Worm (Caenorhabditis elegans) whole organism, L1 larva: ENCODE results near the gene rol-6.

Experiments
- C16A3.4 ChIP-seq: fragments of 150-350 bp; optimal IDR thresholded peaks from 2 replicates; lab custom pipeline; 2014; ENCODE audit warnings: missing biosample characterization, missing genetic modification characterization
- C34B4.2 ChIP-seq: sonication (generic microtip); optimal IDR thresholded peaks from 2 replicates; lab custom pipeline; 2017; ENCODE audit warnings: mild to moderate bottlenecking, missing genetic modification characterization, missing compliant biosample characterization
- aha-1 ChIP-seq: fragments of 150-350 bp; optimal IDR thresholded peaks from 2 replicates; lab custom pipeline; 2014; ENCODE audit warnings: missing biosample characterization, missing genetic modification characterization
- alr-1 ChIP-seq: fragments of 200-800 bp; sonication (Bioruptor generic); optimal IDR thresholded peaks from 2 replicates; lab custom pipeline; 2018; ENCODE audit warnings: borderline replicate concordance, mild to moderate bottlenecking, missing genetic modification characterization, missing compliant biosample characterization
- blmp-1 ChIP-seq: fragments of 150-350 bp; optimal IDR thresholded peaks from 2 replicates; lab custom pipeline; 2014; ENCODE audit warnings: missing biosample characterization, missing genetic modification characterization
- ceh-82 ChIP-seq, 3 experiments: fragments of 150-350 bp in 1 of 3; sonication (generic microtip) in 2 of 3; optimal IDR thresholded peaks; 2 replicates each; lab custom pipeline; 2014 to 2017; ENCODE audit warnings: missing biosample characterization in 3 of 3, missing genetic modification characterization in 3 of 3
- ces-1 ChIP-seq: fragments of 150-350 bp; optimal IDR thresholded peaks from 2 replicates; lab custom pipeline; 2014; ENCODE audit warnings: missing biosample characterization, missing genetic modification reagents, missing genetic modification characterization
- dsc-1 ChIP-seq: sonication (generic microtip); optimal IDR thresholded peaks from 2 replicates; lab custom pipeline; 2016; ENCODE audit warnings: mild to moderate bottlenecking, missing genetic modification characterization, missing compliant biosample characterization
- efl-1 ChIP-seq, 4 experiments: fragments of 150-350 bp; optimal IDR thresholded peaks in 3 of 4; peaks in 1 of 4; 1 replicate in 1 of 4; 2 replicates in 3 of 4; lab custom pipeline; 2014; ENCODE audit warnings: missing biosample characterization in 2 of 4, missing genetic modification characterization in 2 of 4, missing genetic modification reagents in 2 of 4
- elt-2 ChIP-seq: sonication (generic microtip); optimal IDR thresholded peaks from 2 replicates; lab custom pipeline; 2016; ENCODE audit warnings: missing genetic modification characterization, mild to moderate bottlenecking, inconsistent platforms, missing compliant biosample characterization, missing genetic modification reagents
- elt-3 ChIP-seq, 6 experiments: fragments of 150-350 bp in 1 of 6; sonication (generic microtip); optimal IDR thresholded peaks; 2 replicates each; lab custom pipeline; 2017 to 2018; ENCODE audit warnings: missing biosample characterization in 6 of 6, missing genetic modification characterization in 6 of 6, inconsistent platforms in 1 of 6
- fkh-4 ChIP-seq: sonication (generic microtip); optimal IDR thresholded peaks from 2 replicates; lab custom pipeline; 2016; ENCODE audit warnings: missing compliant biosample characterization, missing genetic modification characterization, borderline replicate concordance
- fkh-8 ChIP-seq: sonication (generic microtip); optimal IDR thresholded peaks from 2 replicates; lab custom pipeline; 2016; ENCODE audit warnings: mild to moderate bottlenecking, missing genetic modification characterization, missing compliant biosample characterization
- hlh-4 ChIP-seq: sonication (generic microtip); optimal IDR thresholded peaks from 2 replicates; lab custom pipeline; 2016; ENCODE audit warnings: mild to moderate bottlenecking, missing genetic modification characterization, missing compliant biosample characterization
- lin-14 ChIP-seq: fragments of 200-800 bp; sonication (Bioruptor generic); optimal IDR thresholded peaks from 2 replicates; lab custom pipeline; 2018; ENCODE audit warnings: mild to moderate bottlenecking, missing genetic modification characterization, moderate library complexity, missing compliant biosample characterization
- lin-39 ChIP-seq: fragments of 150-350 bp; optimal IDR thresholded peaks from 2 replicates; lab custom pipeline; 2014; ENCODE audit warnings: missing biosample characterization, missing genetic modification reagents, missing genetic modification characterization
- lir-3 ChIP-seq: sonication (generic microtip); optimal IDR thresholded peaks from 2 replicates; lab custom pipeline; 2016; ENCODE audit warnings: mild to moderate bottlenecking, missing genetic modification characterization, moderate library complexity, missing compliant biosample characterization; ENCODE audit not compliant: poor library complexity
- lsy-2 ChIP-seq, 2 experiments: fragments of 150-350 bp; optimal IDR thresholded peaks; 2 replicates each; lab custom pipeline; 2014; ENCODE audit warnings: missing biosample characterization in 2 of 2, missing genetic modification characterization in 2 of 2
- mdl-1 ChIP-seq, 2 experiments: fragments of 150-350 bp; optimal IDR thresholded peaks; 2 replicates each; lab custom pipeline; 2014 to 2017; ENCODE audit warnings: missing biosample characterization in 2 of 2, missing genetic modification characterization in 2 of 2, inconsistent platforms in 1 of 2
- nhr-28 ChIP-seq: fragments of 150-350 bp; optimal IDR thresholded peaks from 2 replicates; lab custom pipeline; 2014; ENCODE audit warnings: missing biosample characterization, missing genetic modification characterization
- nhr-71 ChIP-seq: sonication (generic microtip); optimal IDR thresholded peaks from 2 replicates; lab custom pipeline; 2016; ENCODE audit warnings: mild to moderate bottlenecking, missing genetic modification characterization, moderate library complexity, missing compliant biosample characterization
- nhr-76 ChIP-seq: sonication (generic microtip); optimal IDR thresholded peaks from 2 replicates; lab custom pipeline; 2017; ENCODE audit warnings: missing biosample characterization, missing genetic modification characterization
- pag-3 ChIP-seq: sonication (generic microtip); optimal IDR thresholded peaks from 2 replicates; lab custom pipeline; 2017; ENCODE audit warnings: missing genetic modification characterization, mild to moderate bottlenecking, missing compliant biosample characterization, antibody characterized with exemption, borderline replicate concordance; ENCODE audit not compliant: insufficient read depth
- pax-3 ChIP-seq: fragments of 200-800 bp; sonication (Bioruptor generic); optimal IDR thresholded peaks from 2 replicates; lab custom pipeline; 2018; ENCODE audit warnings: mild to moderate bottlenecking, missing genetic modification characterization, moderate library complexity, missing compliant biosample characterization
- pqm-1 ChIP-seq: sonication (generic microtip); optimal IDR thresholded peaks from 3 replicates; lab custom pipeline; 2017; ENCODE audit warnings: missing biosample characterization, missing genetic modification characterization
- rnt-1 ChIP-seq: sonication (generic microtip); optimal IDR thresholded peaks from 2 replicates; lab custom pipeline; 2016; ENCODE audit warnings: mild to moderate bottlenecking, missing genetic modification characterization, moderate library complexity, missing compliant biosample characterization
- sox-4 ChIP-seq: sonication (generic microtip); optimal IDR thresholded peaks from 2 replicates; lab custom pipeline; 2016; ENCODE audit warnings: missing genetic modification characterization, missing compliant biosample characterization
- sptf-1 ChIP-seq: fragments of 150-350 bp; optimal IDR thresholded peaks from 2 replicates; lab custom pipeline; 2014; ENCODE audit warnings: missing biosample characterization, missing genetic modification characterization
- sup-37 ChIP-seq: fragments of 200-800 bp; sonication (Bioruptor generic); optimal IDR thresholded peaks from 2 replicates; lab custom pipeline; 2018; ENCODE audit warnings: mild to moderate bottlenecking, missing genetic modification characterization, missing compliant biosample characterization
- tlp-1 ChIP-seq: fragments of 150-350 bp; optimal IDR thresholded peaks from 2 replicates; lab custom pipeline; 2014; ENCODE audit warnings: missing biosample characterization, missing genetic modification characterization
- unc-62 ChIP-seq: fragments of 150-350 bp; optimal IDR thresholded peaks from 2 replicates; lab custom pipeline; 2014; ENCODE audit warnings: missing biosample characterization, missing genetic modification reagents, missing genetic modification characterization
- unc-98 ChIP-seq: fragments of 200-800 bp; sonication (Bioruptor generic); IDR thresholded peaks from 2 replicates; pipeline ENCODE4 v1.3.6; 2022; ENCODE audit warnings: missing genetic modification characterization, missing compliant biosample characterization
- ztf-11 ChIP-seq, 2 experiments: sonication (generic microtip); optimal IDR thresholded peaks; 2 replicates each; lab custom pipeline; 2016 to 2017; ENCODE audit warnings: missing genetic modification characterization in 2 of 2, missing biosample characterization in 1 of 2, missing compliant biosample characterization in 1 of 2

rol-6 gene

ce11 chrII:8721955-8722524 lies 10.8 kb upstream of the rol-6 start, which contains the start of gene trcs-2:
Gene trcs-2 (plus strand): TSS chrII:8722474.
- no peak for TF ChIP-seq lir-3 (tag; lab: Kevin White, UChicago)
- TF ChIP-seq fkh-8, result peak; percentile 22
- peak; percentile 90 for TF ChIP-seq hlh-4 (tag; lab: Kevin White, UChicago)
- peak; percentile 5 for TF ChIP-seq nhr-71

DNA sequence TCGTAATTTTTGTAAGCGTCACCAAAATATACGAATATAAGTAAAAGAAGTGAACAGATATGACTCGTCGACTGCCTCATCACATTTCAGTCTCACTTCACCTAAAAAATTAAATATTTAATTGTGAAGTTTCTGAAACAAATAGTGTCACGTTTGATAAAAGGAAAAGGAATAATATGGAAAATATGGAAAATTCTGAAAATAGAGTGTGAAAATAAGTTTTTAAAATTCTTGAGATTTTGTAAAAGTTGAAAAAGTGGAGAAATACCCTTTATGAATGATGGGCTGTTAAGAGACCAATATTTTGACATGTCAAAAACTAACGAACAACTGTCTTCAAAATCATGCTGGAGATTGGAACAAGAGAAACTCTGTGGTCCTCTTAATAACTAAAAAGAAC lies 6.2 kb upstream of the rol-6 start, which contains the start of gene T01B7.9:
Gene T01B7.9, minus strand, starts transcription at position 101 of the 400 bp plus-strand sequence.
- TF ChIP-seq sup-37 (GFP tag; lab: Kevin White, UChicago), result no peak
- no peak for TF ChIP-seq rnt-1
- TF ChIP-seq elt-3 (tag; optimal IDR thresholded peaks at IDR 0.05; lab: Kevin White, UChicago), result no peak

DNA sequence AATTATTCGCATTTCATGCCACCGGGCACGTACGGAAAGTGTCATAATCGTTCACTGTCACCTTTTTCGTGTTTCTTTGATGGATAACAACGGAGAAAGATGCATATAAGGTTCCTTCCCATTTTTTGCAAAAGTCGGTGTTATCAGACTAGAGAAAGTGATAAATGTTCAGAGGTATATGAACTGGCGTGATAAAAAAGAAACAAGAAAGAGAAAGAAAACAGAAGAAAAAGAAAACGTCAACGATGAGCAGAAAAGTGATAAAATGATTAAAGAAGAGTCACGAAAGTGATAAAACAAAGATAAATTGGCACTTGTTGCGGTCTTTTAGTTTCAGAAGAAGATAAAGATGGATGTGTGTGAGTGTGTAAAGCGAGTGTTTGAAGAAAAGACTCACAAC lies 2.6 kb upstream of the rol-6 start:
- TF ChIP-seq elt-2 (tag; lab: Kevin White, UChicago), result no peak
- no peak for TF ChIP-seq C16A3.4 (tag; lab: Kevin White, UChicago)
- no peak for TF ChIP-seq ztf-11 (tag; optimal IDR thresholded peaks at IDR 0.05; lab: Kevin White, UChicago)
- TF ChIP-seq pag-3 (tag; lab: Kevin White, UChicago), result no peak
- TF ChIP-seq lin-39 (tag; lab: Kevin White, UChicago), result no peak
- no peak for TF ChIP-seq tlp-1 (tag; lab: Kevin White, UChicago)
- TF ChIP-seq aha-1 (tag; lab: Kevin White, UChicago), result no peak
- no peak for TF ChIP-seq sox-4 (tag; lab: Kevin White, UChicago)
- TF ChIP-seq mdl-1 (tag; optimal IDR thresholded peaks at IDR 0.05; lab: Kevin White, UChicago), result no peak
- no peak for TF ChIP-seq fkh-4 (tag; lab: Kevin White, UChicago)
- no peak for TF ChIP-seq C34B4.2
- TF ChIP-seq sptf-1 (tag; lab: Kevin White, UChicago), result no peak
- peak; percentile 93 for TF ChIP-seq blmp-1 (tag; lab: Kevin White, UChicago)
- peak; percentile 23 for TF ChIP-seq lin-14 (GFP tag; lab: Kevin White, UChicago)
- TF ChIP-seq elt-3 (tag; optimal IDR thresholded peaks at IDR 0.05; lab: Kevin White, UChicago), result peak in 1 of 6 experiments; percentile 46
- TF ChIP-seq rnt-1, result peak; percentile 32
- no peak for TF ChIP-seq nhr-28
- TF ChIP-seq ces-1 (GFP tag; lab: Kevin White, UChicago), result no peak
- no peak for TF ChIP-seq unc-62 (GFP tag; lab: Kevin White, UChicago)

DNA sequence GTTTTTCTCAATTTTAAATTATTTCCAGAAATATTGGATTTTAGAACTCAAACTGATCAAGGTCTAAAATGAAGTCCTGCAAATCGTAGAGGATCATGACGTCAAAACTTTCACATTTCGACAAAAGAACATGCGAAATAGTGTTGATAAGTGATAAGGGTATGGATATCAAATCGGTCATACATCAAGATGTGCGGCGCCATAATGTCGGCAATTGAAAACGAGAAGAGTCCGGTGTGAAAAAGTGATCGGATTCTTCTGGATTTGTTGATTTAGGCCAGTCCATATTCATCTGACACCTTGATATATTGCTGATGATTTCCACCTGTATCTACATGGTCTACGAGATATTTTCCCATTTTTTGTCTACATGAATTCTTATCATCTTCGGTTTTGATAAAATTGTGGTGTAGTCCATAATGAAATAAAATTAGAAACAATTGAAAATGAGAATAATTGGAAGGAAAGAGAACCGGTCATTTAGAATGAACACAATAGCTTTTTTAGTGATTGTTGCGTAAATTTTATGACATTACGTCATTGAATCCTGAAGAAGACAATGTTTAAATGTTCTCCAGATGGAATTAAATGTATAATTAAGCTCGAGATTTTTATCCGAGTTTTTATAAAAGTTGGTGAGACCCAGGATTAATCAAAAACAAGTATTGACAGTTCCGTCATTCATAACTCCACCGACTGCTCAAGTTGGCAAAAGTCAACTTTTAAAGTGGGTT lies 1.7 kb upstream of the rol-6 start:
- TF ChIP-seq elt-3 (tag; optimal IDR thresholded peaks at IDR 0.05; lab: Kevin White, UChicago), result peak in 1 of 6 experiments; percentile 87
- TF ChIP-seq nhr-76 (tag; lab: Kevin White, UChicago), result no peak
- TF ChIP-seq blmp-1 (tag; lab: Kevin White, UChicago), result peak; percentile 96
- TF ChIP-seq dsc-1, result no peak
- TF ChIP-seq efl-1 (optimal IDR thresholded peaks at IDR 0.05; lab: Kevin White, UChicago), result no peak
- TF ChIP-seq efl-1 (GFP tag; optimal IDR thresholded peaks at IDR 0.05 in 1 of 2; lab: Kevin White, UChicago), result peak in 1 of 2 experiments; percentile 27

DNA sequence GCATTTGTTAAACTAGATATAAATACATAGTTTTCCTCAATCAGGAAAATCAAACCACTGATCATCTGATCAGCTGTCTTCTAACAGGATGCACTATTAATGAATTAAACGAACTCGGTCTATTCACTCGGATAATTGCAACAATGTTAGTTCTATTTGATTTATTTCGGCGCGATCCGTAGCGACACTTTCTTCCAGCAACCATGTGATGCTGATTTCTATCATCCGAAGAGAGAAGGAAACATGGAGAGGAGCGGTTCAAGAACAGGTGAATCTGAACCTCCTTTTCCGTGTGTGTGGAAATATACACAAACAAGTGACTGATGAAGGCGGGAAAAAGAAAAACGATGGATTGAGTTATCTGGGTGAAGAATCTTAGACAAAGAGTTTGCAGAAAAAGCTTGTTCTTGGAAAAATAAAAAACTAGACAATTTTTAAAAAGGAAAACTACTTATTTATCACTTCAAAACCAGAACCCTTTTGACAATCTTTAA lies 1.1 kb upstream of the rol-6 start:
- peak; percentile 89 for TF ChIP-seq blmp-1 (tag; lab: Kevin White, UChicago)
- no peak for TF ChIP-seq ceh-82 (tag; optimal IDR thresholded peaks at IDR 0.05; lab: Kevin White, UChicago)

- TF ChIP-seq alr-1 (tag; lab: Kevin White, UChicago) (no peak), sptf-1 (tag; lab: Kevin White, UChicago) (no peak), pqm-1 (no peak), lsy-2 (tag; optimal IDR thresholded peaks at IDR 0.05; lab: Kevin White, UChicago) (no peak), nhr-71 (no peak), pax-3 (tag; lab: Kevin White, UChicago) (no peak), fkh-4 (tag; lab: Kevin White, UChicago) (no peak), lin-14 (GFP tag; lab: Kevin White, UChicago) (no peak), unc-98 (GFP tag; lab: Robert Waterston, UW) (no peak)
These were observed 777 bp downstream of the rol-6 start for ce11 chrII:8733627-8734026.
